Worm (Caenorhabditis elegans): ENCODE data around the gene Y58A7A.5.

The Y58A7A.5 gene

ce11 chrV:5067390-5067789, 19.4 kb downstream of the Y58A7A.5 start (continued):
- TF ChIP-seq Y5F2A.4 (GFP tag; optimal IDR thresholded peaks at IDR 0.05), result no peak
- TF ChIP-seq vab-7 (GFP tag; IDR thresholded peaks at IDR 0.05), result no peak
- TF ChIP-seq egl-27 (tag; optimal IDR thresholded peaks at IDR 0.05), result no peak
- peak in 1 of 2 experiments; percentile 28 for TF ChIP-seq mdl-1 (tag; optimal IDR thresholded peaks at IDR 0.05)
- peak; percentile 41 for TF ChIP-seq T20F7.1 (GFP tag; optimal IDR thresholded peaks at IDR 0.05)
- no peak for TF ChIP-seq sdz-12 (GFP tag; optimal IDR thresholded peaks at IDR 0.05)
- TF ChIP-seq lir-3 (tag; optimal IDR thresholded peaks at IDR 0.05), result no peak
- TF ChIP-seq ceh-32 (tag; optimal IDR thresholded peaks at IDR 0.05; ENCODE audit: poor library complexity), result no peak
- no peak for TF ChIP-seq lin-15B (tag; optimal IDR thresholded peaks at IDR 0.05)
- TF ChIP-seq lsy-2 (tag; optimal IDR thresholded peaks at IDR 0.05), result peak in 1 of 2 experiments; percentile 26
- no peak for TF ChIP-seq jun-1 (tag; optimal IDR thresholded peaks at IDR 0.05)
- no peak for TF ChIP-seq mxl-2 (GFP tag; conservative IDR thresholded peaks at IDR 0.05)
- TF ChIP-seq R02D3.7 (tag; optimal IDR thresholded peaks at IDR 0.05), result no peak
- no peak for TF ChIP-seq tra-1 (GFP tag; IDR thresholded peaks at IDR 0.05)
- no peak for TF ChIP-seq daf-8 (GFP tag; IDR thresholded peaks at IDR 0.05)
- no peak for TF ChIP-seq duxl-1 (tag; optimal IDR thresholded peaks at IDR 0.05; ENCODE audit: poor library complexity)
- no peak for TF ChIP-seq mdt-29 (GFP tag; IDR thresholded peaks at IDR 0.05)
- TF ChIP-seq aly-2 (tag; optimal IDR thresholded peaks at IDR 0.05), result no peak

DNA sequence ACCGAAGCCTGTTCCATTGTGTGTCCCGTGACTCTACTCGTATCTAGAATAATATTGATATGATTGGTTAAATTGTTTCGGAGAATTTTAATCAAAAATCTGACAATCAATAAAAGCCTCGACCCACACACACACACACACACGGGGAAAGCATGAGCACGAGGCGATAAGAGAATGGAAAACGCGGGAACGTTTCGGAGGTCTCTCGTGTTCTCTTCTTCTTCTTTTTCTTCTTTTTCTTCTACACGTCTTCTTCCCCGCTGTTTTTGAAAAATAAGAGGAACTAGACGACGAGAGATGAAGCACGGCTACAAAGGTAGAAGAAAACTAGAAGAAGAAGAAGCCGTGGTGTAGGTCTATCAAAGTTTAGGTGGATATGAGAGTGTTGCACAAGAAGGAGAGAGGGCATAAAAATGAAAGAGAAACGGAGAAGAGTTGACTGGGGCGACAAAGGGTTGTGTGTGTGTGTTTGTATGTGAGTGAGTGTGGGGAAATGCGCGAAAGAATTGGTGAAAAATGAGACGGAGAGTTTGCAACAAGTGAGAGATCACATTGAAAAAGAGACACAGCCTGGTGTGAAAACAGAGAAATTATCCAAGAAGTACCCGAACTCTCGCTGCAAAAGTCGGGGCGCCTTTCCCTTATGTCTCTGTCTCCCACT, 21.9 kb downstream of the Y58A7A.5 start, which contains the start of gene mlk-1:
mlk-1 (minus strand) TSS at position 51 of the 661 bp plus-strand sequence.
- TF ChIP-seq F37D6.2 (tag; optimal IDR thresholded peaks at IDR 0.05) (peak; percentile 32), vab-7 (GFP tag; IDR thresholded peaks at IDR 0.05) (no peak), mdl-1 (tag; optimal IDR thresholded peaks at IDR 0.05) (peak in 1 of 2 experiments; percentile 95), ztf-11 (tag; optimal IDR thresholded peaks at IDR 0.05) (no peak), pha-4 (GFP tag; IDR thresholded peaks at IDR 0.05) (no peak), pha-4 (tag; optimal IDR thresholded peaks at IDR 0.05) (no peak), arid-1 (GFP tag; conservative IDR thresholded peaks at IDR 0.05) (peak; percentile 44; the same call in 1 of the 2 replicates), skn-1 (tag; optimal IDR thresholded peaks at IDR 0.05) (no peak), lin-15B (tag; optimal IDR thresholded peaks at IDR 0.05) (no peak), daf-19 (GFP tag; conservative IDR thresholded peaks at IDR 0.05) (no peak), zfp-2 (tag; optimal IDR thresholded peaks at IDR 0.05) (no peak), set-16 (GFP tag; IDR thresholded peaks at IDR 0.05) (peak; percentile 46; the same call in 1 of the 2 replicates), cey-2 (tag; optimal IDR thresholded peaks at IDR 0.05; ENCODE audit: borderline replicate concordance, insufficient read depth) (no peak), fkh-10 (GFP tag; optimal IDR thresholded peaks at IDR 0.05) (peak; percentile 63), hmg-1.1 (GFP tag; IDR thresholded peaks at IDR 0.05) (peak; percentile 56; the same call in 1 of the 2 replicates), nhr-102 (tag; optimal IDR thresholded peaks at IDR 0.05) (no peak), daf-8 (GFP tag; IDR thresholded peaks at IDR 0.05) (no peak), ama-1 (optimal IDR thresholded peaks at IDR 0.05) (no peak), php-3 (GFP tag; IDR thresholded peaks at IDR 0.05) (no peak), zag-1 (tag; optimal IDR thresholded peaks at IDR 0.05) (no peak), snpc-4 (tag; optimal IDR thresholded peaks at IDR 0.05) (no peak), ctbp-1 (GFP tag; IDR thresholded peaks at IDR 0.05) (peak; percentile 37; the same call in 1 of the 2 replicates), daf-12 (tag; optimal IDR thresholded peaks at IDR 0.05) (no peak), dmd-6 (GFP tag; IDR thresholded peaks at IDR 0.05) (peak; percentile 70), F10B5.3 (tag; optimal IDR thresholded peaks at IDR 0.05) (no peak), egl-43 (GFP tag; IDR thresholded peaks at IDR 0.05) (no peak), nhr-25 (tag; optimal IDR thresholded peaks at IDR 0.05; ENCODE audit: borderline replicate concordance, insufficient read depth) (peak; percentile 60), Y5F2A.4 (GFP tag; optimal IDR thresholded peaks at IDR 0.05) (no peak), lin-29 (GFP tag; IDR thresholded peaks at IDR 0.05) (no peak), aha-1 (tag) (peak; percentile 96), zip-2 (tag; optimal IDR thresholded peaks at IDR 0.05) (no peak), jun-1 (tag; optimal IDR thresholded peaks at IDR 0.05) (no peak), dve-1 (tag; optimal IDR thresholded peaks at IDR 0.05; ENCODE audit: insufficient read depth) (peak; percentile 62), mxl-3 (GFP tag; optimal IDR thresholded peaks at IDR 0.05) (peak; percentile 41), aly-2 (tag; optimal IDR thresholded peaks at IDR 0.05) (no peak), snpc-1.2 (GFP tag; IDR thresholded peaks at IDR 0.05) (no peak), duxl-1 (tag; optimal IDR thresholded peaks at IDR 0.05; ENCODE audit: poor library complexity) (no peak), nhr-11 (tag; optimal IDR thresholded peaks at IDR 0.05) (peak; percentile 85)
